Worm (Caenorhabditis elegans): ENCODE data around the gene C42C1.9.

The C42C1.9 gene

DNA sequence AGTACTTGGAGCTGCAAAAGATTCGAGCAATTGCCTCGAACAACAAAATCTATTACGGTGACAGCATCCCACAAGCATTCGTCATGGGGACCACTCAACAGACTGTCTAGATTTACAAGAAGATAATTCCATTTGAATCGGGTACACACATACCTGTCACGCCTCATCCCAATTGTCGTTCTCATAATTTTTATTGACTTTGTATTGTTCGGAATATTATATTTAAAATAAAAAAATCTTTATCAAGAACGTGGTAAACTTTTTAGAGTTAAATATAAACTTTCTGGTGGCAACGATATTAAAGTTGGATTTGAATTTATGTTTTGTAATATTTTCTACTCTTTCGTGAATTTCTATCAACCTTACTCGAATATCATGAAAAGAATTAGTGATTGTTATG is at the start of gene C42C1.9:
Gene C42C1.9, plus strand, starts transcription at position 301 of the 400 bp plus-strand sequence.
- no peak for TF ChIP-seq nhr-25 (tag; optimal IDR thresholded peaks at IDR 0.05; ENCODE audit: borderline replicate concordance, insufficient read depth)
- no peak for TF ChIP-seq T20F7.1 (GFP tag; optimal IDR thresholded peaks at IDR 0.05)
- TF ChIP-seq egl-27 (tag; optimal IDR thresholded peaks at IDR 0.05): no peak
- TF ChIP-seq Y75B8A.6 (GFP tag; IDR thresholded peaks at IDR 0.05): no peak
- no peak for TF ChIP-seq dve-1 (tag; optimal IDR thresholded peaks at IDR 0.05; ENCODE audit: insufficient read depth)
- no peak for TF ChIP-seq spr-3 (GFP tag; optimal IDR thresholded peaks at IDR 0.05)
- TF ChIP-seq rbr-2 (tag; optimal IDR thresholded peaks at IDR 0.05): no peak
- no peak for TF ChIP-seq spr-1 (tag; optimal IDR thresholded peaks at IDR 0.05)

ce11 chrIV:12244706-12245105 is 44.5 kb upstream of the C42C1.9 start, which contains the start of gene sre-15:
TSS of gene sre-15 (minus strand) at chrIV:12244806.
- TF ChIP-seq R02D3.7 (tag; optimal IDR thresholded peaks at IDR 0.05): no peak
- no peak for TF ChIP-seq mep-1 (tag; optimal IDR thresholded peaks at IDR 0.05)
- TF ChIP-seq ceh-82 (tag; optimal IDR thresholded peaks at IDR 0.05): no peak
- TF ChIP-seq unc-130 (GFP tag; optimal IDR thresholded peaks at IDR 0.05): no peak
- no peak for TF ChIP-seq hif-1 (tag; optimal IDR thresholded peaks at IDR 0.05)
- no peak for TF ChIP-seq hmg-1.1 (GFP tag; IDR thresholded peaks at IDR 0.05)
- no peak for TF ChIP-seq unc-62 (GFP tag; optimal IDR thresholded peaks at IDR 0.05 in 1 of 2)
- no peak for TF ChIP-seq unc-62 (tag; optimal IDR thresholded peaks at IDR 0.05)
- TF ChIP-seq F49E8.2 (tag; optimal IDR thresholded peaks at IDR 0.05; ENCODE audit: borderline replicate concordance): no peak
- TF ChIP-seq nhr-41 (GFP tag; IDR thresholded peaks at IDR 0.05): no peak
- TF ChIP-seq mdt-29 (GFP tag; IDR thresholded peaks at IDR 0.05): no peak
- no peak for TF ChIP-seq nhr-42 (GFP tag; IDR thresholded peaks at IDR 0.05)
- TF ChIP-seq daf-12 (tag; optimal IDR thresholded peaks at IDR 0.05): no peak
- TF ChIP-seq spr-3 (GFP tag; optimal IDR thresholded peaks at IDR 0.05): no peak
- TF ChIP-seq attf-4 (tag; optimal IDR thresholded peaks at IDR 0.05): no peak
- TF ChIP-seq zip-11 (GFP tag; IDR thresholded peaks at IDR 0.05): no peak
- TF ChIP-seq egl-27 (tag; optimal IDR thresholded peaks at IDR 0.05): no peak
- TF ChIP-seq mes-2 (tag; optimal IDR thresholded peaks at IDR 0.05; ENCODE audit: poor library complexity, severe bottlenecking): no peak
- TF ChIP-seq aly-2 (tag; optimal IDR thresholded peaks at IDR 0.05): no peak
- no peak for TF ChIP-seq mxl-3 (GFP tag; optimal IDR thresholded peaks at IDR 0.05)

DNA sequence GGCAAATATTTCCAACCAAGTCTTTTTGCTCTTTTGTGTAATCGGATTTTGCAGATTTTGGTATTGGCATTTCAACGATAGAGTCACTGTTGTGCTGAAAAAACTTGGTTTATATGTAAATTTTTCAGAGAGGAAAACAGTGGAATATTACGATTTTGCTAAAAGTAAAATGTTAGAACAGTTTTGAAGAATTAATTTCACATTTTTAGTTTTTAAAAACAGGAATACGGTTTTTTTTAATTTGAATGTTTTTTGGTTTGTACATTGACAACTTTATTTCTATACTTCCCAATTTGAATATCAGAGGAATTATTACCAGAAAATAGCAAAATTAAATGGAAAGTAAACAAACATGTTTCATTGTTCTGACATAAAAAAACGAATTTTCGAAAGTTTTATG is 36.7 kb upstream of the C42C1.9 start, which contains the start of gene dnj-26:
Gene dnj-26, minus strand, starts transcription at position 101 of the 400 bp plus-strand sequence.
- TF ChIP-seq lin-29 (GFP tag; IDR thresholded peaks at IDR 0.05): no peak
- TF ChIP-seq lin-38 (GFP tag; IDR thresholded peaks at IDR 0.05): no peak
- no peak for TF ChIP-seq lin-1 (GFP tag; IDR thresholded peaks at IDR 0.05)
- TF ChIP-seq zfp-3 (GFP tag; conservative IDR thresholded peaks at IDR 0.05): no peak
- TF ChIP-seq mdt-29 (GFP tag; IDR thresholded peaks at IDR 0.05): no peak
- no peak for TF ChIP-seq jun-1 (tag; optimal IDR thresholded peaks at IDR 0.05)
- no peak for TF ChIP-seq nhr-102 (tag; optimal IDR thresholded peaks at IDR 0.05)
- no peak for TF ChIP-seq lim-7 (GFP tag; IDR thresholded peaks at IDR 0.05)
- TF ChIP-seq lsy-2 (tag; optimal IDR thresholded peaks at IDR 0.05): no peak
- TF ChIP-seq zip-11 (GFP tag; IDR thresholded peaks at IDR 0.05): no peak
- TF ChIP-seq mxl-2 (GFP tag; conservative IDR thresholded peaks at IDR 0.05): no peak

ce11 chrIV:12259161-12259870 is 29.9 kb upstream of the C42C1.9 start, which contains the start of gene Y39C12A.9:
TSS of gene Y39C12A.9 (minus strand) at chrIV:12259211.
- TF ChIP-seq T26A8.4 (GFP tag; IDR thresholded peaks at IDR 0.05) (no peak), aha-1 (tag) (peak; percentile 27), ZK337.2 (GFP tag; IDR thresholded peaks at IDR 0.05) (no peak), daf-12 (tag; optimal IDR thresholded peaks at IDR 0.05) (no peak), lsy-2 (tag; optimal IDR thresholded peaks at IDR 0.05) (peak in 1 of 2 experiments; percentile 13), dmd-9 (GFP tag; IDR thresholded peaks at IDR 0.05) (no peak)

All from whole organism, L4 larva.